Worm (Caenorhabditis elegans) whole organism, L4 larva: Measurements from ENCODE around the gene fut-1.

Experiments used
- D1046.2 ChIP-seq: fragments of 200-800 bp; sonication (Bioruptor generic); IDR thresholded peaks from 2 replicates; pipeline ENCODE4 v1.3.6; 2022; ENCODE audit warnings: missing genetic modification characterization, missing compliant biosample characterization
- F10B5.3 ChIP-seq: sonication (generic microtip); optimal IDR thresholded peaks from 2 replicates; lab custom pipeline; 2016; ENCODE audit warnings: mild to moderate bottlenecking, missing genetic modification characterization, missing compliant biosample characterization
- F37D6.2 ChIP-seq: sonication (generic microtip); optimal IDR thresholded peaks from 2 replicates; lab custom pipeline; 2016; ENCODE audit warnings: mild to moderate bottlenecking, missing genetic modification characterization, missing compliant biosample characterization
- F49E8.2 ChIP-seq: sonication (generic microtip); optimal IDR thresholded peaks from 2 replicates; lab custom pipeline; 2016; ENCODE audit warnings: missing compliant biosample characterization, mild to moderate bottlenecking, missing genetic modification characterization, borderline replicate concordance
- Y105C5A.15 ChIP-seq: fragments of 200-800 bp; sonication (Bioruptor generic); IDR thresholded peaks from 2 replicates; pipeline ENCODE4 v1.3.6; 2022; ENCODE audit warnings: missing genetic modification characterization, missing compliant biosample characterization
- Y48G9A.11 ChIP-seq: fragments of 200-800 bp; sonication (Bioruptor generic); IDR thresholded peaks from 2 replicates; pipeline ENCODE4 v1.3.6; 2022; ENCODE audit warnings: missing genetic modification reagents, missing genetic modification characterization, missing compliant biosample characterization
- Y75B8A.6 ChIP-seq: fragments of 200-800 bp; sonication (Bioruptor generic); IDR thresholded peaks from 2 replicates; pipeline ENCODE4 v1.3.6; 2022; ENCODE audit warnings: missing genetic modification reagents, missing genetic modification characterization, missing compliant biosample characterization
- ZK337.2 ChIP-seq: fragments of 200-800 bp; sonication (Bioruptor generic); IDR thresholded peaks from 2 replicates; pipeline ENCODE4 v1.3.6; 2022; ENCODE audit warnings: missing genetic modification reagents, missing genetic modification characterization, missing compliant biosample characterization
- aly-2 ChIP-seq: sonication (generic microtip); optimal IDR thresholded peaks from 2 replicates; lab custom pipeline; 2018; ENCODE audit warnings: missing biosample characterization, missing genetic modification characterization
- ama-1 ChIP-seq: fragments of 150-350 bp; optimal IDR thresholded peaks from 2 replicates; lab custom pipeline; 2014; ENCODE audit warnings: inconsistent platforms, mixed read lengths
- ceh-20 ChIP-seq: fragments of 200-800 bp; sonication (Bioruptor generic); IDR thresholded peaks from 2 replicates; pipeline ENCODE4 v1.3.6; 2022; ENCODE audit warnings: missing genetic modification reagents, missing genetic modification characterization, missing compliant biosample characterization
- ceh-28 ChIP-seq: fragments of 150-350 bp; optimal IDR thresholded peaks from 2 replicates; lab custom pipeline; 2014; ENCODE audit warnings: missing biosample characterization, missing genetic modification reagents, missing genetic modification characterization
- ceh-32 ChIP-seq: sonication (generic microtip); optimal IDR thresholded peaks from 2 replicates; lab custom pipeline; 2016; ENCODE audit warnings: mild to moderate bottlenecking, missing genetic modification characterization, missing compliant biosample characterization; ENCODE audit not compliant: poor library complexity
- ceh-44 ChIP-seq: fragments of 200-800 bp; sonication (Bioruptor generic); IDR thresholded peaks from 2 replicates; pipeline ENCODE4 v1.3.6; 2022; ENCODE audit warnings: missing genetic modification reagents, missing genetic modification characterization, missing compliant biosample characterization
- cey-2 ChIP-seq: sonication (generic microtip); optimal IDR thresholded peaks from 3 replicates; lab custom pipeline; 2017; ENCODE audit warnings: missing genetic modification characterization, mild to moderate bottlenecking, missing compliant biosample characterization, antibody characterized with exemption, borderline replicate concordance; ENCODE audit not compliant: insufficient read depth
- ctbp-1 ChIP-seq: fragments of 200-800 bp; sonication (Bioruptor generic); IDR thresholded peaks from 2 replicates; pipeline ENCODE4 v1.3.6; 2022; ENCODE audit warnings: missing genetic modification reagents, missing genetic modification characterization, missing compliant biosample characterization
- daf-16 ChIP-seq, 3 experiments: sonication (generic microtip); optimal IDR thresholded peaks; 2 replicates each; lab custom pipeline; 2016 to 2017; ENCODE audit warnings: missing genetic modification characterization in 3 of 3, missing genetic modification reagents in 3 of 3, mild to moderate bottlenecking in 2 of 3, missing compliant biosample characterization in 2 of 3, missing biosample characterization in 1 of 3, moderate library complexity in 1 of 3
- daf-19 ChIP-seq: fragments of 200-800 bp; sonication (Bioruptor generic); conservative IDR thresholded peaks from 2 replicates; pipeline ENCODE4 v1.3.6; 2022; ENCODE audit warnings: missing genetic modification characterization, missing compliant biosample characterization
- dmd-9 ChIP-seq: fragments of 200-800 bp; sonication (Bioruptor generic); IDR thresholded peaks from 2 replicates; pipeline ENCODE4 v1.3.6; 2022; ENCODE audit warnings: missing genetic modification reagents, missing genetic modification characterization, missing compliant biosample characterization
- dpl-1 ChIP-seq: fragments of 150-350 bp; optimal IDR thresholded peaks from 2 replicates; lab custom pipeline; 2014; ENCODE audit warnings: missing biosample characterization, missing genetic modification reagents, missing genetic modification characterization
- dve-1 ChIP-seq: sonication (generic microtip); optimal IDR thresholded peaks from 2 replicates; lab custom pipeline; 2017; ENCODE audit warnings: antibody characterized with exemption, mild to moderate bottlenecking, missing genetic modification characterization, missing compliant biosample characterization; ENCODE audit not compliant: insufficient read depth
- fos-1 ChIP-seq: fragments of 150-350 bp; optimal IDR thresholded peaks from 2 replicates; lab custom pipeline; 2014; ENCODE audit warnings: missing biosample characterization, missing genetic modification characterization
- gei-8 ChIP-seq: fragments of 200-800 bp; sonication (Bioruptor generic); optimal IDR thresholded peaks from 2 replicates; lab custom pipeline; 2018; ENCODE audit warnings: mild to moderate bottlenecking, missing genetic modification characterization, missing compliant biosample characterization
- hif-1 ChIP-seq, 2 experiments: sonication (generic microtip); optimal IDR thresholded peaks; 2 replicates each; lab custom pipeline; 2016 to 2017; ENCODE audit warnings: missing compliant biosample characterization in 2 of 2, missing genetic modification characterization in 2 of 2, missing genetic modification reagents in 2 of 2, missing genotype in 2 of 2, mild to moderate bottlenecking in 1 of 2
- jun-1 ChIP-seq: fragments of 150-350 bp; optimal IDR thresholded peaks from 2 replicates; lab custom pipeline; 2014; ENCODE audit warnings: missing biosample characterization, missing genetic modification reagents, missing genetic modification characterization
- lim-7 ChIP-seq: fragments of 200-800 bp; sonication (Bioruptor generic); IDR thresholded peaks from 2 replicates; pipeline ENCODE4 v1.3.6; 2022; ENCODE audit warnings: missing genetic modification characterization, missing compliant biosample characterization
- lir-3 ChIP-seq: sonication (generic microtip); optimal IDR thresholded peaks from 2 replicates; lab custom pipeline; 2016; ENCODE audit warnings: mild to moderate bottlenecking, missing genetic modification characterization, missing compliant biosample characterization
- madf-5 ChIP-seq, 2 experiments: fragments of 200-800 bp; sonication (Bioruptor generic); IDR thresholded peaks; 2 replicates each; pipeline ENCODE4 v1.3.6; 2022; ENCODE audit warnings: missing compliant biosample characterization in 2 of 2, missing genetic modification characterization in 2 of 2
- mdl-1 ChIP-seq, 2 experiments: fragments of 150-350 bp in 1 of 2; sonication (generic microtip) in 1 of 2; optimal IDR thresholded peaks; 2 replicates each; lab custom pipeline; 2014 to 2017; ENCODE audit warnings: missing biosample characterization in 2 of 2, missing genetic modification characterization in 2 of 2
- mdt-29 ChIP-seq: fragments of 200-800 bp; sonication (Bioruptor generic); IDR thresholded peaks from 2 replicates; pipeline ENCODE4 v1.3.6; 2022; ENCODE audit warnings: missing genetic modification reagents, missing genetic modification characterization, missing compliant biosample characterization
- mep-1 ChIP-seq: fragments of 150-350 bp; sonication (generic microtip); optimal IDR thresholded peaks from 3 replicates; lab custom pipeline; 2014; ENCODE audit warnings: missing biosample characterization, missing genetic modification characterization
- mxl-3 ChIP-seq: fragments of 200-800 bp; sonication (Bioruptor generic); optimal IDR thresholded peaks from 2 replicates; lab custom pipeline; 2018; ENCODE audit warnings: mild to moderate bottlenecking, missing genetic modification characterization, missing compliant biosample characterization
- nhr-10 ChIP-seq: fragments of 150-350 bp; optimal IDR thresholded peaks from 2 replicates; lab custom pipeline; 2014; ENCODE audit warnings: missing biosample characterization, missing genetic modification characterization
- nhr-11 ChIP-seq: fragments of 150-350 bp; optimal IDR thresholded peaks from 2 replicates; lab custom pipeline; 2014; ENCODE audit warnings: missing biosample characterization, missing genetic modification characterization
- nhr-25 ChIP-seq: sonication (generic microtip); optimal IDR thresholded peaks from 2 replicates; lab custom pipeline; 2017; ENCODE audit warnings: missing genetic modification characterization, mild to moderate bottlenecking, missing compliant biosample characterization, antibody characterized with exemption, moderate library complexity, borderline replicate concordance; ENCODE audit not compliant: insufficient read depth
- nhr-41 ChIP-seq: fragments of 200-800 bp; sonication (Bioruptor generic); IDR thresholded peaks from 2 replicates; pipeline ENCODE4 v1.3.6; 2022; ENCODE audit warnings: missing genetic modification reagents, missing genetic modification characterization, missing compliant biosample characterization
- nhr-42 ChIP-seq: fragments of 200-800 bp; sonication (Bioruptor generic); IDR thresholded peaks from 2 replicates; pipeline ENCODE4 v1.3.6; 2022; ENCODE audit warnings: missing genetic modification characterization, missing compliant biosample characterization
- nhr-6 ChIP-seq: fragments of 150-350 bp; optimal IDR thresholded peaks from 2 replicates; lab custom pipeline; 2014; ENCODE audit warnings: missing biosample characterization, missing genetic modification characterization
- nhr-76 ChIP-seq: fragments of 150-350 bp; optimal IDR thresholded peaks from 2 replicates; lab custom pipeline; 2014; ENCODE audit warnings: missing biosample characterization, missing genetic modification characterization
- snpc-1.2 ChIP-seq: fragments of 200-800 bp; sonication (Bioruptor generic); IDR thresholded peaks from 2 replicates; pipeline ENCODE4 v1.3.6; 2022; ENCODE audit warnings: missing genetic modification reagents, missing genetic modification characterization, missing compliant biosample characterization
- spr-3 ChIP-seq: fragments of 200-800 bp; sonication (Bioruptor generic); optimal IDR thresholded peaks from 2 replicates; lab custom pipeline; 2018; ENCODE audit warnings: mild to moderate bottlenecking, missing genetic modification characterization, missing compliant biosample characterization
- unc-130 ChIP-seq: sonication (generic microtip); optimal IDR thresholded peaks from 2 replicates; lab custom pipeline; 2016; ENCODE audit warnings: missing genetic modification reagents, missing genetic modification characterization, missing compliant biosample characterization
- unc-39 ChIP-seq: sonication (generic microtip); optimal IDR thresholded peaks from 2 replicates; lab custom pipeline; 2017; ENCODE audit warnings: missing biosample characterization, missing genetic modification characterization
- unc-62 ChIP-seq, 3 experiments: fragments of 150-350 bp in 1 of 3; sonication (generic microtip); optimal IDR thresholded peaks in 2 of 3; peaks in 1 of 3; 1 replicate in 1 of 3; 2 replicates in 2 of 3; lab custom pipeline; 2014 to 2017; ENCODE audit warnings: missing biosample characterization in 3 of 3, missing genetic modification characterization in 3 of 3, missing genetic modification reagents in 3 of 3, missing genotype in 1 of 3
- vab-7 ChIP-seq: fragments of 200-800 bp; sonication (Bioruptor generic); IDR thresholded peaks from 2 replicates; pipeline ENCODE4 v1.3.6; 2022; ENCODE audit warnings: missing genetic modification reagents, missing genetic modification characterization, missing compliant biosample characterization
- zfp-3 ChIP-seq: fragments of 200-800 bp; sonication (Bioruptor generic); conservative IDR thresholded peaks from 2 replicates; pipeline ENCODE4 v1.3.6; 2022; ENCODE audit warnings: missing genetic modification reagents, missing genetic modification characterization, missing compliant biosample characterization
- zip-11 ChIP-seq: fragments of 200-800 bp; sonication (Bioruptor generic); IDR thresholded peaks from 2 replicates; pipeline ENCODE4 v1.3.6; 2022; ENCODE audit warnings: missing genetic modification characterization, missing compliant biosample characterization
- zip-2 ChIP-seq: fragments of 150-350 bp; optimal IDR thresholded peaks from 2 replicates; lab custom pipeline; 2014; ENCODE audit warnings: missing biosample characterization, missing genetic modification characterization

The fut-1 gene

ce11 chrII:8743379-8744173, 15.8 kb downstream of the fut-1 start, which contains the start of gene mak-1 (continued):
- TF ChIP-seq Y48G9A.11 (GFP tag; lab: Robert Waterston, UW) = peak; percentile 30; the same call in 1 of the 2 replicates
- TF ChIP-seq F10B5.3 (tag; lab: Kevin White, UChicago) = no peak
- TF ChIP-seq snpc-1.2 (GFP tag; lab: Robert Waterston, UW) = no peak
- TF ChIP-seq unc-130 (GFP tag; lab: Kevin White, UChicago) = no peak
- TF ChIP-seq nhr-6 (tag; lab: Kevin White, UChicago) = peak; percentile 39
- peak; percentile 23 for TF ChIP-seq nhr-11 (tag; lab: Kevin White, UChicago)
- no peak for TF ChIP-seq cey-2
- TF ChIP-seq lir-3 (tag; lab: Kevin White, UChicago) = no peak
- no peak for TF ChIP-seq ceh-44 (GFP tag; lab: Robert Waterston, UW)
- TF ChIP-seq ceh-28 (tag; lab: Kevin White, UChicago) = peak; percentile 8
- no peak for TF ChIP-seq fos-1 (tag; lab: Kevin White, UChicago)
- TF ChIP-seq zfp-3 (GFP tag; lab: Robert Waterston, UW) = no peak
- no peak for TF ChIP-seq dpl-1
- TF ChIP-seq ceh-20 (GFP tag; lab: Robert Waterston, UW) = no peak
- peak; percentile 77 for TF ChIP-seq nhr-10 (tag; lab: Kevin White, UChicago)
- 0 out of 2 replicates have a peak, but pooled peaks have one; percentile 4 for TF ChIP-seq vab-7 (GFP tag; lab: Robert Waterston, UW)
- TF ChIP-seq F37D6.2 (tag; lab: Kevin White, UChicago) = no peak
- no peak for TF ChIP-seq Y105C5A.15
- no peak for TF ChIP-seq lim-7
- TF ChIP-seq mdl-1 (tag; optimal IDR thresholded peaks at IDR 0.05; lab: Kevin White, UChicago) = peak; percentile 27 to 88
- TF ChIP-seq Y75B8A.6 (GFP tag; lab: Robert Waterston, UW) = no peak
- TF ChIP-seq D1046.2 (GFP tag; lab: Robert Waterston, UW) = no peak
- TF ChIP-seq dve-1 = peak; percentile 73
- no peak for TF ChIP-seq spr-3 (GFP tag; lab: Kevin White, UChicago)
- peak; percentile 94 for TF ChIP-seq ama-1 (lab: Kevin White, UChicago)
- TF ChIP-seq unc-39 = no peak
- TF ChIP-seq aly-2 (tag; lab: Kevin White, UChicago) = no peak
- TF ChIP-seq zip-2 (tag; lab: Kevin White, UChicago) = no peak
- no peak for TF ChIP-seq nhr-42
- no peak for TF ChIP-seq ZK337.2 (GFP tag; lab: Robert Waterston, UW)
- TF ChIP-seq ctbp-1 = no peak
- TF ChIP-seq mxl-3 (GFP tag; lab: Kevin White, UChicago) = no peak
- peak in 1 of 2 experiments; percentile 45 for TF ChIP-seq hif-1 (tag; optimal IDR thresholded peaks at IDR 0.05; lab: Kevin White, UChicago)
- no peak for TF ChIP-seq zip-11 (GFP tag; lab: Robert Waterston, UW)
- peak in 1 of 2 experiments; percentile 33 for TF ChIP-seq unc-62 (GFP tag; optimal IDR thresholded peaks at IDR 0.05 in 1 of 2; lab: Kevin White, UChicago)
- TF ChIP-seq unc-62 (tag; optimal IDR thresholded peaks at IDR 0.05; lab: Kevin White, UChicago) = no peak
- TF ChIP-seq gei-8 = no peak
- TF ChIP-seq mep-1 (tag; lab: Kevin White, UChicago) = no peak
- no peak for TF ChIP-seq madf-5 (GFP tag; IDR thresholded peaks at IDR 0.05; lab: Robert Waterston, UW)
- TF ChIP-seq dmd-9 (GFP tag; lab: Robert Waterston, UW) = no peak
- no peak for TF ChIP-seq daf-19
- no peak for TF ChIP-seq F49E8.2 (tag; lab: Kevin White, UChicago)
- TF ChIP-seq nhr-76 (tag; lab: Kevin White, UChicago) = no peak
- TF ChIP-seq nhr-41 (GFP tag; lab: Robert Waterston, UW) = no peak
- no peak for TF ChIP-seq nhr-25 (tag; lab: Kevin White, UChicago)
- TF ChIP-seq ceh-32 (tag; lab: Kevin White, UChicago) = no peak
- no peak for TF ChIP-seq daf-16 (GFP tag; optimal IDR thresholded peaks at IDR 0.05; lab: Kevin White, UChicago)
- TF ChIP-seq daf-16 (tag; optimal IDR thresholded peaks at IDR 0.05; lab: Kevin White, UChicago) = peak; percentile 68
- TF ChIP-seq jun-1 (tag; lab: Kevin White, UChicago) = no peak
- no peak for TF ChIP-seq mdt-29 (GFP tag; lab: Robert Waterston, UW)
